Worm (Caenorhabditis elegans) whole organism, late embryonic: ENCODE results near the gene drap-1.

Experiments
- C08G9.2 ChIP-seq: sonication (generic microtip); optimal IDR thresholded peaks from 2 replicates; lab custom pipeline; 2016; ENCODE audit warnings: mild to moderate bottlenecking, missing genetic modification characterization, moderate library complexity, missing compliant biosample characterization
- C38D4.7 ChIP-seq: fragments of 200-800 bp; sonication (Bioruptor generic); optimal IDR thresholded peaks from 2 replicates; lab custom pipeline; 2018; ENCODE audit warnings: mild to moderate bottlenecking, missing genetic modification characterization, moderate library complexity, missing compliant biosample characterization
- Y22D7AL.16 ChIP-seq: sonication (generic microtip); optimal IDR thresholded peaks from 2 replicates; lab custom pipeline; 2016; ENCODE audit warnings: missing genetic modification characterization, missing compliant biosample characterization
- ahr-1 ChIP-seq: sonication (generic microtip); optimal IDR thresholded peaks from 2 replicates; lab custom pipeline; 2016; ENCODE audit warnings: missing genetic modification characterization, missing compliant biosample characterization
- ama-1 ChIP-seq: fragments of 150-350 bp; optimal IDR thresholded peaks from 2 replicates; lab custom pipeline; 2014
- ceh-14 ChIP-seq: sonication (generic microtip); optimal IDR thresholded peaks from 2 replicates; lab custom pipeline; 2016; ENCODE audit warnings: missing genotype, missing genetic modification characterization, missing compliant biosample characterization
- ceh-2 ChIP-seq: sonication (generic microtip); optimal IDR thresholded peaks from 2 replicates; lab custom pipeline; 2016; ENCODE audit warnings: missing genotype, missing genetic modification characterization, missing compliant biosample characterization
- ceh-34 ChIP-seq: sonication (generic microtip); optimal IDR thresholded peaks from 2 replicates; lab custom pipeline; 2016; ENCODE audit warnings: mild to moderate bottlenecking, missing genetic modification characterization, missing compliant biosample characterization
- ceh-45 ChIP-seq: fragments of 200-800 bp; sonication (Bioruptor generic); IDR thresholded peaks from 2 replicates; pipeline ENCODE4 v1.3.6; 2022; ENCODE audit warnings: missing genetic modification reagents, missing genetic modification characterization, missing compliant biosample characterization
- ceh-48 ChIP-seq: sonication (generic microtip); optimal IDR thresholded peaks from 2 replicates; lab custom pipeline; 2016; ENCODE audit warnings: missing genetic modification characterization, inconsistent platforms, missing compliant biosample characterization
- ceh-6 ChIP-seq: fragments of 200-800 bp; sonication (Bioruptor generic); optimal IDR thresholded peaks from 2 replicates; lab custom pipeline; 2018; ENCODE audit warnings: mild to moderate bottlenecking, missing genetic modification characterization, missing compliant biosample characterization
- ceh-9 ChIP-seq: sonication (generic microtip); optimal IDR thresholded peaks from 2 replicates; lab custom pipeline; 2016; ENCODE audit warnings: mild to moderate bottlenecking, missing genetic modification characterization, inconsistent platforms, missing compliant biosample characterization
- elt-4 ChIP-seq: sonication (generic microtip); optimal IDR thresholded peaks from 2 replicates; lab custom pipeline; 2016; ENCODE audit warnings: missing genetic modification characterization, missing compliant biosample characterization
- ets-4 ChIP-seq: sonication (generic microtip); optimal IDR thresholded peaks from 2 replicates; lab custom pipeline; 2016; ENCODE audit warnings: missing genetic modification characterization, missing compliant biosample characterization
- fax-1 ChIP-seq: sonication (generic microtip); optimal IDR thresholded peaks from 2 replicates; lab custom pipeline; 2016; ENCODE audit warnings: missing genotype, missing genetic modification characterization, missing compliant biosample characterization
- fkh-10 ChIP-seq: fragments of 150-350 bp; optimal IDR thresholded peaks from 2 replicates; lab custom pipeline; 2014; ENCODE audit warnings: missing biosample characterization, missing genetic modification reagents, missing genetic modification characterization
- hlh-15 ChIP-seq: sonication (generic microtip); optimal IDR thresholded peaks from 2 replicates; lab custom pipeline; 2016; ENCODE audit warnings: missing genetic modification characterization, missing compliant biosample characterization
- hlh-30 ChIP-seq: sonication (generic microtip); optimal IDR thresholded peaks from 2 replicates; lab custom pipeline; 2017; ENCODE audit warnings: antibody characterized with exemption, missing genetic modification characterization, missing compliant biosample characterization; ENCODE audit not compliant: insufficient read depth
- hlh-6 ChIP-seq: sonication (generic microtip); optimal IDR thresholded peaks from 2 replicates; lab custom pipeline; 2016; ENCODE audit warnings: missing genotype, missing genetic modification characterization, missing compliant biosample characterization
- hlh-8 ChIP-seq: sonication (generic microtip); optimal IDR thresholded peaks from 2 replicates; lab custom pipeline; 2016; ENCODE audit warnings: missing genotype, missing genetic modification characterization, missing compliant biosample characterization
- lim-6 ChIP-seq: sonication (generic microtip); optimal IDR thresholded peaks from 2 replicates; lab custom pipeline; 2016; ENCODE audit warnings: missing genetic modification characterization, missing compliant biosample characterization
- lin-11 ChIP-seq: fragments of 200-800 bp; sonication (Bioruptor generic); optimal IDR thresholded peaks from 2 replicates; lab custom pipeline; 2018; ENCODE audit warnings: mild to moderate bottlenecking, missing genetic modification characterization, missing compliant biosample characterization
- mec-3 ChIP-seq: sonication (generic microtip); optimal IDR thresholded peaks from 2 replicates; lab custom pipeline; 2016; ENCODE audit warnings: borderline replicate concordance, missing genetic modification characterization, missing compliant biosample characterization
- nfya-1 ChIP-seq: sonication (generic microtip); optimal IDR thresholded peaks from 2 replicates; lab custom pipeline; 2017; ENCODE audit warnings: missing genetic modification characterization, mild to moderate bottlenecking, missing compliant biosample characterization, antibody characterized with exemption, moderate library complexity
- odd-2 ChIP-seq: sonication (generic microtip); optimal IDR thresholded peaks from 2 replicates; lab custom pipeline; 2017; ENCODE audit warnings: antibody characterized with exemption, mild to moderate bottlenecking, missing genetic modification characterization, missing compliant biosample characterization
- pag-3 ChIP-seq: sonication (generic microtip); optimal IDR thresholded peaks from 2 replicates; lab custom pipeline; 2016; ENCODE audit warnings: missing compliant biosample characterization, missing genetic modification characterization, borderline replicate concordance
- pax-1 ChIP-seq: fragments of 150-350 bp; optimal IDR thresholded peaks from 2 replicates; lab custom pipeline; 2014; ENCODE audit warnings: missing biosample characterization, missing genetic modification characterization
- ref-2 ChIP-seq: sonication (generic microtip); optimal IDR thresholded peaks from 2 replicates; lab custom pipeline; 2016; ENCODE audit warnings: missing genetic modification characterization, missing compliant biosample characterization
- rnt-1 ChIP-seq: sonication (generic microtip); optimal IDR thresholded peaks from 2 replicates; lab custom pipeline; 2016; ENCODE audit warnings: missing genetic modification characterization, missing compliant biosample characterization
- sdc-2 ChIP-seq: sonication (generic microtip); optimal IDR thresholded peaks from 2 replicates; lab custom pipeline; 2016; ENCODE audit warnings: missing genotype, missing genetic modification characterization, missing compliant biosample characterization
- sox-4 ChIP-seq: sonication (generic microtip); optimal IDR thresholded peaks from 2 replicates; lab custom pipeline; 2017; ENCODE audit warnings: mild to moderate bottlenecking, missing genetic modification characterization, inconsistent platforms, missing compliant biosample characterization
- syd-9 ChIP-seq: sonication (generic microtip); optimal IDR thresholded peaks from 2 replicates; lab custom pipeline; 2016; ENCODE audit warnings: mild to moderate bottlenecking, missing genetic modification characterization, moderate library complexity, missing compliant biosample characterization
- tbx-2 ChIP-seq: sonication (generic microtip); optimal IDR thresholded peaks from 2 replicates; lab custom pipeline; 2016; ENCODE audit warnings: missing genetic modification characterization, missing compliant biosample characterization
- tbx-7 ChIP-seq: sonication (generic microtip); optimal IDR thresholded peaks from 2 replicates; lab custom pipeline; 2016; ENCODE audit warnings: missing genotype, missing genetic modification characterization, missing compliant biosample characterization
- ttx-3 ChIP-seq: sonication (generic microtip); optimal IDR thresholded peaks from 2 replicates; lab custom pipeline; 2016; ENCODE audit warnings: missing genetic modification reagents, missing genetic modification characterization, missing compliant biosample characterization
- unc-3 ChIP-seq, 2 experiments: fragments of 200-800 bp in 1 of 2; sonication (Bioruptor generic) in 1 of 2; sonication (generic microtip) in 1 of 2; conservative IDR thresholded peaks in 1 of 2; optimal IDR thresholded peaks in 1 of 2; 2 replicates each; pipeline versions ENCODE4 v1.3.6 to Lab custom; 2016 to 2022; ENCODE audit warnings: missing compliant biosample characterization in 2 of 2, missing genetic modification characterization in 2 of 2, missing genetic modification reagents in 1 of 2
- unc-55 ChIP-seq: sonication (generic microtip); optimal IDR thresholded peaks from 2 replicates; lab custom pipeline; 2017; ENCODE audit warnings: missing biosample characterization, missing genetic modification reagents, missing genetic modification characterization
- zip-5 ChIP-seq: sonication (generic microtip); optimal IDR thresholded peaks from 2 replicates; lab custom pipeline; 2016; ENCODE audit warnings: missing genetic modification characterization, missing compliant biosample characterization

The drap-1 gene

DNA sequence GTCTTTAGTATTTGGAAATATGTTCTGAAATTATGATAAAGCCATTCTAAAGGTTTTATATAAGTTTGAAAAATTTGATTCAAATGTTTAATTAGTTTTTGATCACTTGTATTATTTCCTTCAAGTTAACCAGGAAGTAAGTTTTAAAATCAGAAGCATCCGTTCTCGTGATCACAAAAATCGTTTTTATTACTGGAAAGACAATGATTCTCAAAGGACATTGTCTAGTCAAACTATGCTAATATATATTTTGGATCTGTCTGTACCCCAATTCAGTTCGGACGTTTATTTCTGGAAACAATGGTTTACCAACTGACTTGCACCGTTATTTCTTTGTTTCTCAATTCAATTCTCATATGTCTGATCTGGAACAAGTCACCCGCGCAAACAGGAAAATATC is 13.5 kb upstream of the drap-1 start, which contains the start of gene str-188:
str-188 (plus strand) TSS at position 301 of the 400 bp plus-strand sequence.
- no peak for TF ChIP-seq hlh-15 (tag; lab: Kevin White, UChicago)
- no peak for TF ChIP-seq pag-3
- no peak for TF ChIP-seq unc-3 (GFP tag; conservative IDR thresholded peaks at IDR 0.05; lab: Robert Waterston, UW)
- no peak for TF ChIP-seq unc-3 (tag; optimal IDR thresholded peaks at IDR 0.05; lab: Kevin White, UChicago)
- TF ChIP-seq syd-9 (tag; lab: Kevin White, UChicago): no peak
- TF ChIP-seq fax-1 (tag; lab: Kevin White, UChicago): no peak
- TF ChIP-seq hlh-6 (tag; lab: Kevin White, UChicago): no peak
- TF ChIP-seq sox-4 (tag; lab: Kevin White, UChicago): no peak
- TF ChIP-seq odd-2 (tag; lab: Kevin White, UChicago): no peak
- no peak for TF ChIP-seq elt-4 (tag; lab: Kevin White, UChicago)
- TF ChIP-seq Y22D7AL.16 (tag; lab: Kevin White, UChicago): no peak
- no peak for TF ChIP-seq ceh-6
- no peak for TF ChIP-seq zip-5 (tag; lab: Kevin White, UChicago)
- no peak for TF ChIP-seq unc-55 (GFP tag; lab: Kevin White, UChicago)
- no peak for TF ChIP-seq fkh-10 (GFP tag; lab: Kevin White, UChicago)
- TF ChIP-seq ttx-3 (tag; lab: Kevin White, UChicago): no peak
- TF ChIP-seq ets-4 (tag; lab: Kevin White, UChicago): no peak
- no peak for TF ChIP-seq lin-11 (tag; lab: Kevin White, UChicago)
- no peak for TF ChIP-seq hlh-8

DNA sequence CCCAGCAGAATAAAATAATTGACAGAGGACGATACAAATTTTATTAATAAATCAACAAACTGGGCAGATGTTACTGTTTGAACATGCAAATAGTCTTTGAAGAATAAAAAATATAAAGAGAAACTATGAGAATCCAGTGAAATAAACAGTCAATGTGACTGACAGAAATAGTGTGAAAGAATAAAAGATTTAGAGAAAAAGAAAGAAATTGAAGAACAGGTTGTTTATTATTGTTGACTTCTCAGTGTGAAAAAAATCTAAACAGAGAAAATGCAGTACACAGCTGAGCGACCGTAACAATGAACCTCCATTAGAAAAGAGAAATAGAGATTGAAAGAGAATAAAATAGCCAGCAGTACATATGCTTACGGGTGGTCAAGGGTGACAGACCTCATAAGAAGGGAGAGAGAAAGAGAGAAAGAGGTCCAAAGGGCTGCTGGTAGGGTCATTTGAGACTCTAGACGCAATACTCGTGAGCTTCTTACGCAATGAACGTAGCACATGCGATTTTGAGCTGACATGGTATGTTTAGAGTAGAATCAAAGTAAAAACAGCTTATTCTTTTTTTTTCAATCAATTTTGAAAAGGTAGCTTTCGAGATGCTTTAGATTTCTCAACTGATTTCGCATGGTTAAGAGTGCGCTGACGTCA is 5.8 kb upstream of the drap-1 start, which contains the start of gene slcr-46.3:
slcr-46.3 (minus strand) TSS at position 86 of the 651 bp plus-strand sequence.
- TF ChIP-seq sdc-2 (tag; lab: Kevin White, UChicago) (no peak), ceh-48 (tag; lab: Kevin White, UChicago) (no peak), ceh-34 (peak; percentile 50), tbx-2 (tag; lab: Kevin White, UChicago) (peak; percentile 12), hlh-30 (tag; lab: Kevin White, UChicago) (peak; percentile 27), ref-2 (tag; lab: Kevin White, UChicago) (peak; percentile 36), nfya-1 (tag; lab: Kevin White, UChicago) (peak; percentile 13), pax-1 (tag; lab: Kevin White, UChicago) (peak; percentile 77)

ce11 chrV:9725719-9726118 is 4.2 kb upstream of the drap-1 start:
- TF ChIP-seq ceh-14 (tag; lab: Kevin White, UChicago) (no peak), ahr-1 (tag; lab: Kevin White, UChicago) (no peak), ceh-9 (tag; lab: Kevin White, UChicago) (no peak), hlh-6 (tag; lab: Kevin White, UChicago) (no peak), hlh-8 (no peak), sdc-2 (tag; lab: Kevin White, UChicago) (no peak), ceh-2 (no peak), C08G9.2 (no peak), rnt-1 (tag; lab: Kevin White, UChicago) (no peak), nfya-1 (tag; lab: Kevin White, UChicago) (no peak), tbx-7 (tag; lab: Kevin White, UChicago) (no peak), lim-6 (no peak), zip-5 (tag; lab: Kevin White, UChicago) (no peak), C38D4.7 (GFP tag; lab: Kevin White, UChicago) (no peak), ceh-45 (no peak), ama-1 (no peak), mec-3 (no peak)
